Fruit fly (Drosophila melanogaster): ENCODE results near the gene Nrd1.

- TF ChIP-seq Myc (optimal IDR thresholded peaks at IDR 0.05): no peak
- TF ChIP-seq psq (optimal IDR thresholded peaks at IDR 0.05): no peak
- no peak for TF ChIP-seq h (optimal IDR thresholded peaks at IDR 0.05)
- no peak for TF ChIP-seq ttk (optimal IDR thresholded peaks at IDR 0.05)
Observed at dm6 chrX:11854758-11855465, 13.8 kb downstream of the Nrd1 start, which contains the start of the genes CG10347 and ATP7.
